Fruit fly (Drosophila melanogaster) whole organism, embryonic: ENCODE measurements around the gene fd96Ca.

Source experiments
- Adf1 ChIP-seq: fragments of 200-800 bp; sonication (Bioruptor generic); IDR thresholded peaks from 2 replicates; pipeline ENCODE4 v1.3.6; 2022; ENCODE audit warnings: missing biosample characterization, missing genetic modification characterization
- B-H1 ChIP-seq: fragments of 200-800 bp; sonication (Bioruptor generic); IDR thresholded peaks from 3 replicates; pipeline ENCODE4 v1.3.6; 2022; ENCODE audit warnings: missing biosample characterization, missing genetic modification characterization
- CG10147 ChIP-seq: fragments of 200-800 bp; sonication (Bioruptor generic); optimal IDR thresholded peaks from 2 replicates; lab custom pipeline; 2019; ENCODE audit warnings: missing biosample characterization, mild to moderate bottlenecking, missing genetic modification characterization, moderate library complexity
- CG12299 ChIP-seq: fragments of 200-800 bp; sonication (Bioruptor generic); optimal IDR thresholded peaks from 2 replicates; lab custom pipeline; 2018; ENCODE audit warnings: missing biosample characterization, mild to moderate bottlenecking, missing genetic modification characterization
- CG12744 ChIP-seq: fragments of 200-800 bp; sonication (Bioruptor generic); optimal IDR thresholded peaks from 2 replicates; lab custom pipeline; 2016; ENCODE audit warnings: missing biosample characterization, missing genetic modification characterization
- CG14014 ChIP-seq: fragments of 200-800 bp; sonication (Bioruptor generic); IDR thresholded peaks from 2 replicates; pipeline ENCODE4 v1.3.6; 2022; ENCODE audit warnings: missing biosample characterization, missing genetic modification characterization
- CG14860 ChIP-seq: fragments of 200-800 bp; sonication (Bioruptor generic); IDR thresholded peaks from 3 replicates; pipeline ENCODE4 v1.3.6; 2022; ENCODE audit warnings: missing biosample characterization, missing genetic modification characterization; ENCODE audit not compliant: partially characterized antibody
- CG15073 ChIP-seq: fragments of 200-800 bp; sonication (Bioruptor generic); optimal IDR thresholded peaks from 2 replicates; lab custom pipeline; 2016; ENCODE audit warnings: missing biosample characterization, missing genetic modification characterization
- CG1647 ChIP-seq: fragments of 200-800 bp; sonication (Bioruptor generic); optimal IDR thresholded peaks from 3 replicates; lab custom pipeline; 2016; ENCODE audit warnings: missing biosample characterization, missing genetic modification characterization
- CG16815 ChIP-seq: fragments of 200-800 bp; sonication (Bioruptor generic); optimal IDR thresholded peaks from 3 replicates; lab custom pipeline; 2017; ENCODE audit warnings: missing biosample characterization, mild to moderate bottlenecking, missing genetic modification characterization
- CG17186 ChIP-seq: fragments of 200-800 bp; sonication (Bioruptor generic); optimal IDR thresholded peaks from 3 replicates; lab custom pipeline; 2017; ENCODE audit warnings: missing biosample characterization, missing genetic modification reagents, missing genetic modification characterization
- CG1792 ChIP-seq: fragments of 200-800 bp; sonication (Bioruptor generic); optimal IDR thresholded peaks from 2 replicates; lab custom pipeline; 2016; ENCODE audit warnings: missing biosample characterization, missing genetic modification characterization
- CG18262 ChIP-seq: fragments of 200-800 bp; optimal IDR thresholded peaks from 3 replicates; lab custom pipeline; 2019; ENCODE audit warnings: missing biosample characterization, mild to moderate bottlenecking, missing genetic modification characterization, moderate library complexity
- CG18476 ChIP-seq: fragments of 200-800 bp; sonication (Bioruptor generic); optimal IDR thresholded peaks from 2 replicates; lab custom pipeline; 2016; ENCODE audit warnings: missing biosample characterization, mild to moderate bottlenecking, missing genetic modification characterization
- CG2199 ChIP-seq: fragments of 200-800 bp; sonication (Bioruptor generic); IDR thresholded peaks from 3 replicates; pipeline ENCODE4 v1.3.6; 2022; ENCODE audit warnings: missing biosample characterization, missing genetic modification characterization
- CG30020 ChIP-seq: fragments of 200-800 bp; optimal IDR thresholded peaks from 2 replicates; lab custom pipeline; 2019; ENCODE audit warnings: missing biosample characterization, mild to moderate bottlenecking, missing genetic modification characterization, moderate library complexity
- CG33213 ChIP-seq: fragments of 200-800 bp; sonication (Bioruptor generic); optimal IDR thresholded peaks from 3 replicates; lab custom pipeline; 2016; ENCODE audit warnings: missing biosample characterization, missing genetic modification characterization
- CG33557 ChIP-seq: fragments of 200-800 bp; sonication (Bioruptor generic); optimal IDR thresholded peaks from 2 replicates; lab custom pipeline; 2019; ENCODE audit warnings: missing biosample characterization, mild to moderate bottlenecking, missing genetic modification characterization, moderate library complexity
- CG42726 ChIP-seq: fragments of 200-800 bp; sonication (Bioruptor generic); IDR thresholded peaks from 2 replicates; pipeline ENCODE4 v1.3.6; 2022; ENCODE audit warnings: missing biosample characterization, missing genetic modification characterization; ENCODE audit not compliant: partially characterized antibody
- CG4820 ChIP-seq: fragments of 200-800 bp; sonication (Bioruptor generic); optimal IDR thresholded peaks from 3 replicates; lab custom pipeline; 2016; ENCODE audit warnings: missing biosample characterization, missing genetic modification characterization
- CG7556 ChIP-seq: fragments of 200-800 bp; sonication (Bioruptor generic); optimal IDR thresholded peaks from 2 replicates; lab custom pipeline; 2017; ENCODE audit warnings: missing biosample characterization, mild to moderate bottlenecking, missing genetic modification characterization
- CG7963 ChIP-seq: fragments of 200-800 bp; sonication (Bioruptor generic); IDR thresholded peaks from 3 replicates; pipeline ENCODE4 v1.3.6; 2022; ENCODE audit warnings: missing biosample characterization, missing genetic modification characterization; ENCODE audit not compliant: partially characterized antibody
- CG8944 ChIP-seq: fragments of 200-800 bp; sonication (Bioruptor generic); optimal IDR thresholded peaks from 3 replicates; lab custom pipeline; 2016; ENCODE audit warnings: missing biosample characterization, missing genetic modification characterization
- CG9932 ChIP-seq: fragments of 200-800 bp; sonication (Bioruptor generic); IDR thresholded peaks from 2 replicates; pipeline ENCODE4 v1.3.6; 2022; ENCODE audit warnings: missing biosample characterization, missing genetic modification characterization
- HLH4C ChIP-seq: fragments of 200-800 bp; sonication (Bioruptor generic); IDR thresholded peaks from 3 replicates; pipeline ENCODE4 v1.3.6; 2022; ENCODE audit warnings: missing biosample characterization, missing genetic modification characterization; ENCODE audit not compliant: partially characterized antibody
- HLH54F ChIP-seq: fragments of 200-800 bp; sonication (Bioruptor generic); optimal IDR thresholded peaks from 3 replicates; lab custom pipeline; 2016; ENCODE audit warnings: missing biosample characterization, missing genetic modification characterization
- Jarid2 ChIP-seq: fragments of 200-800 bp; sonication (Bioruptor generic); optimal IDR thresholded peaks from 3 replicates; lab custom pipeline; 2017; ENCODE audit warnings: mild to moderate bottlenecking, missing biosample characterization, missing genetic modification reagents, missing genetic modification characterization
- MBD-R2 ChIP-seq: fragments of 200-800 bp; sonication (Bioruptor generic); IDR thresholded peaks from 2 replicates; pipeline ENCODE4 v1.3.6; 2022; ENCODE audit warnings: missing biosample characterization, missing genetic modification characterization
- MTF-1 ChIP-seq: fragments of 200-800 bp; sonication (Bioruptor generic); optimal IDR thresholded peaks from 2 replicates; lab custom pipeline; 2018; ENCODE audit warnings: missing biosample characterization, mild to moderate bottlenecking, missing genetic modification characterization, borderline replicate concordance
- NC2β ChIP-seq: fragments of 200-800 bp; sonication (Bioruptor generic); optimal IDR thresholded peaks from 2 replicates; lab custom pipeline; 2016; ENCODE audit warnings: missing biosample characterization, missing genetic modification characterization
- Sox102F ChIP-seq: fragments of 200-800 bp; sonication (Bioruptor generic); optimal IDR thresholded peaks from 2 replicates; lab custom pipeline; 2018; ENCODE audit warnings: missing biosample characterization, mild to moderate bottlenecking, missing genetic modification characterization, moderate library complexity
- al ChIP-seq: fragments of 200-800 bp; sonication (Bioruptor generic); IDR thresholded peaks from 2 replicates; pipeline ENCODE4 v1.3.6; 2022; ENCODE audit warnings: missing biosample characterization, missing genetic modification characterization
- ase ChIP-seq: fragments of 200-800 bp; sonication (Bioruptor generic); IDR thresholded peaks from 3 replicates; pipeline ENCODE4 v1.3.6; 2022; ENCODE audit warnings: missing biosample characterization, missing genetic modification characterization
- ato ChIP-seq: fragments of 200-800 bp; sonication (Bioruptor generic); IDR thresholded peaks from 2 replicates; pipeline ENCODE4 v1.3.6; 2022; ENCODE audit warnings: missing biosample characterization, missing genetic modification characterization; ENCODE audit not compliant: partially characterized antibody
- cg ChIP-seq: fragments of 200-800 bp; sonication (Bioruptor generic); optimal IDR thresholded peaks from 3 replicates; lab custom pipeline; 2019; ENCODE audit warnings: missing biosample characterization, mild to moderate bottlenecking, missing genetic modification characterization, moderate library complexity
- disco-r ChIP-seq: fragments of 200-800 bp; sonication (Bioruptor generic); optimal IDR thresholded peaks from 2 replicates; lab custom pipeline; 2016; ENCODE audit warnings: missing biosample characterization, missing genetic modification characterization
- emc ChIP-seq: fragments of 200-800 bp; sonication (Bioruptor generic); optimal IDR thresholded peaks from 2 replicates; lab custom pipeline; 2016; ENCODE audit warnings: missing biosample characterization, missing genetic modification characterization
- en ChIP-seq: fragments of 200-800 bp; sonication (Bioruptor generic); optimal IDR thresholded peaks from 2 replicates; lab custom pipeline; 2016; ENCODE audit warnings: missing biosample characterization, missing genetic modification characterization
- grn ChIP-seq: fragments of 200-800 bp; sonication (Bioruptor generic); optimal IDR thresholded peaks from 3 replicates; lab custom pipeline; 2017; ENCODE audit warnings: missing biosample characterization, missing genetic modification characterization
- h ChIP-seq: fragments of >200 bp; optimal IDR thresholded peaks from 2 replicates; lab custom pipeline; 2017
- insv ChIP-seq, 2 experiments: fragments of 200-800 bp; sonication (Bioruptor generic); optimal IDR thresholded peaks; 3 replicates each; lab custom pipeline; 2016 to 2018; ENCODE audit warnings: missing biosample characterization in 2 of 2, missing genetic modification characterization in 2 of 2
- knrl ChIP-seq: fragments of 200-800 bp; sonication (Bioruptor generic); IDR thresholded peaks from 3 replicates; pipeline ENCODE4 v1.3.6; 2022; ENCODE audit warnings: missing biosample characterization, missing genetic modification characterization; ENCODE audit not compliant: partially characterized antibody
- lbe ChIP-seq: fragments of 200-800 bp; sonication (Bioruptor generic); optimal IDR thresholded peaks from 2 replicates; lab custom pipeline; 2016; ENCODE audit warnings: missing biosample characterization, mild to moderate bottlenecking, missing genetic modification characterization
- onecut ChIP-seq: fragments of 200-800 bp; sonication (Bioruptor generic); IDR thresholded peaks from 2 replicates; pipeline ENCODE4 v1.3.6; 2022; ENCODE audit warnings: missing biosample characterization, missing genetic modification characterization
- otp ChIP-seq: fragments of 200-800 bp; sonication (Bioruptor generic); IDR thresholded peaks from 3 replicates; pipeline ENCODE4, ENCODE4 v1.3.6; 2022; ENCODE audit warnings: missing biosample characterization, missing genetic modification characterization
- sc ChIP-seq, 3 experiments: fragments of >200 bp in 2 of 3; fragments of 200-800 bp in 1 of 3; sonication (Bioruptor generic) in 1 of 3; optimal IDR thresholded peaks; 2 replicates in 2 of 3; 3 replicates in 1 of 3; lab custom pipeline; 2017; ENCODE audit warnings: mild to moderate bottlenecking in 1 of 3, missing biosample characterization in 1 of 3, missing genetic modification characterization in 1 of 3, missing genetic modification reagents in 1 of 3
- shn ChIP-seq: fragments of 200-800 bp; sonication (Bioruptor generic); optimal IDR thresholded peaks from 3 replicates; lab custom pipeline; 2016; ENCODE audit warnings: missing biosample characterization, missing genetic modification characterization
- sim ChIP-seq: fragments of 200-800 bp; sonication (Bioruptor generic); IDR thresholded peaks from 2 replicates; pipeline ENCODE4 v1.3.6; 2022; ENCODE audit warnings: missing biosample characterization, missing genetic modification characterization
- sob ChIP-seq: fragments of 200-800 bp; sonication (Bioruptor generic); IDR thresholded peaks from 2 replicates; pipeline ENCODE4 v1.3.6; 2022; ENCODE audit warnings: missing biosample characterization, missing genetic modification characterization
- stwl ChIP-seq: fragments of 200-800 bp; sonication (Bioruptor generic); optimal IDR thresholded peaks from 3 replicates; lab custom pipeline; 2018; ENCODE audit warnings: missing biosample characterization, mild to moderate bottlenecking, missing genetic modification characterization, moderate library complexity
- ttk ChIP-seq: fragments of 200-800 bp; sonication (Bioruptor generic); IDR thresholded peaks from 2 replicates; pipeline ENCODE4 v2.1.2; 2022; ENCODE audit warnings: missing biosample characterization, missing genetic modification characterization
- wdn ChIP-seq: fragments of 200-800 bp; sonication (Bioruptor generic); IDR thresholded peaks from 2 replicates; pipeline ENCODE4 v1.3.6; 2022; ENCODE audit warnings: missing biosample characterization, missing genetic modification characterization

The fd96Ca gene

DNA sequence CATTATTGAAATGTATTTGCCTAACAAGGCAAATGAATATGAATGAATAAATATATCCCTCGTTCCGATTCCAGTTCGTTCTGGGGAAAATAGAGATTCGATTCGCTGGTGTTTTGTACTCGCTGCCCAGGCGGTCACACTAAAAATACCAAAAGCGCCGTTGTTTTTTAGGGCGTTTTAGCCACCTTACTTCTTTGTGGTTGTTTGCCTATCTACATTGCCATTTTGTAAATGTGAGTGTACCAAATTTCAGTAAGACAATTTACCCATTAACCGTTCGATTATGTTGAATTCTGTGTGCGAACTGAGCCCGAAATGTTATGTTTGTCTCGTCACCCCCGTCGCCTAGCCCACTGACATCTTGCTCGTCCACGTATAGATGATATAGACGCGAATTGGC lies 15.0 kb downstream of the fd96Ca start, which contains the start of the genes CG33095 and CG33096 (continued):
- no peak for TF ChIP-seq en (GFP tag; lab: Kevin White, UChicago)
- no peak for TF ChIP-seq B-H1 (GFP tag; lab: Robert Waterston, UW)
- no peak for TF ChIP-seq MTF-1 (GFP tag; lab: Kevin White, UChicago)
- TF ChIP-seq sc (optimal IDR thresholded peaks at IDR 0.05; lab: Kevin White, UChicago), result no peak
- no peak for TF ChIP-seq sc (GFP tag; optimal IDR thresholded peaks at IDR 0.05; lab: Kevin White, UChicago)
- TF ChIP-seq onecut (GFP tag; lab: Robert Waterston, UW), result no peak
- no peak for TF ChIP-seq ato (GFP tag; lab: Robert Waterston, UW)
- TF ChIP-seq CG7963 (GFP tag; lab: Robert Waterston, UW), result no peak
- TF ChIP-seq Jarid2 (GFP tag; lab: Kevin White, UChicago), result peak; percentile 21
- no peak for TF ChIP-seq CG2199
- no peak for TF ChIP-seq Adf1
- no peak for TF ChIP-seq grn
- TF ChIP-seq shn (GFP tag; lab: Kevin White, UChicago), result no peak
- no peak for TF ChIP-seq CG18476 (GFP tag; lab: Kevin White, UChicago)
- no peak for TF ChIP-seq CG8944 (GFP tag; lab: Kevin White, UChicago)
- TF ChIP-seq knrl (GFP tag; lab: Robert Waterston, UW), result 0 out of 3 replicates have a peak, but pooled peaks have one; percentile 10
- TF ChIP-seq MBD-R2 (GFP tag; lab: Robert Waterston, UW), result peak; percentile 83
- TF ChIP-seq wdn (GFP tag; lab: Robert Waterston, UW), result no peak
- TF ChIP-seq CG15073 (GFP tag; lab: Kevin White, UChicago), result no peak
- no peak for TF ChIP-seq CG1792
- TF ChIP-seq h (lab: Kevin White, UChicago), result no peak
- no peak for TF ChIP-seq CG4820 (GFP tag; lab: Kevin White, UChicago)
- no peak for TF ChIP-seq insv (GFP tag; optimal IDR thresholded peaks at IDR 0.05; lab: Kevin White, UChicago)
- no peak for TF ChIP-seq CG10147
- TF ChIP-seq emc (GFP tag; lab: Kevin White, UChicago), result no peak
- no peak for TF ChIP-seq CG14860 (GFP tag; lab: Robert Waterston, UW)
- no peak for TF ChIP-seq CG12299
- no peak for TF ChIP-seq ase (GFP tag; lab: Robert Waterston, UW)
- TF ChIP-seq CG18262 (tag; lab: Kevin White, UChicago), result no peak
- TF ChIP-seq NC2β (GFP tag; lab: Kevin White, UChicago), result peak; percentile 0
- no peak for TF ChIP-seq CG14014 (GFP tag; lab: Robert Waterston, UW)
- no peak for TF ChIP-seq lbe (GFP tag; lab: Kevin White, UChicago)
- peak; percentile 71 for TF ChIP-seq cg (GFP tag; lab: Kevin White, UChicago)
- TF ChIP-seq disco-r (GFP tag; lab: Kevin White, UChicago), result no peak
- no peak for TF ChIP-seq CG1647 (GFP tag; lab: Kevin White, UChicago)
- TF ChIP-seq CG9932, result no peak
- no peak for TF ChIP-seq Sox102F
- no peak for TF ChIP-seq sob (GFP tag; lab: Robert Waterston, UW)
- TF ChIP-seq otp (GFP tag; lab: Robert Waterston, UW), result no peak
- no peak for TF ChIP-seq CG42726 (GFP tag; lab: Robert Waterston, UW)
- peak; percentile 76 for TF ChIP-seq CG33213 (GFP tag; lab: Kevin White, UChicago)
- no peak for TF ChIP-seq CG16815 (GFP tag; lab: Kevin White, UChicago)
- no peak for TF ChIP-seq al (GFP tag; lab: Robert Waterston, UW)
- TF ChIP-seq HLH4C, result no peak
- no peak for TF ChIP-seq ttk (GFP tag; lab: Robert Waterston, UW)
- no peak for TF ChIP-seq sim (GFP tag; lab: Robert Waterston, UW)
- TF ChIP-seq HLH54F (GFP tag; lab: Kevin White, UChicago), result no peak
- TF ChIP-seq CG12744 (GFP tag; lab: Kevin White, UChicago), result no peak
- TF ChIP-seq stwl, result peak; percentile 84
- TF ChIP-seq CG30020 (tag; lab: Kevin White, UChicago), result peak; percentile 83
- no peak for TF ChIP-seq CG17186 (GFP tag; lab: Kevin White, UChicago)
- TF ChIP-seq CG33557, result no peak
- no peak for TF ChIP-seq CG7556
